Worm (Caenorhabditis elegans) whole organism, late embryonic: ENCODE data around the gene unc-46.

Experiments used
- F13H6.1 ChIP-seq: sonication (generic microtip); optimal IDR thresholded peaks from 2 replicates; lab custom pipeline; 2016; ENCODE audit warnings: missing genetic modification characterization, missing compliant biosample characterization
- K09A11.1 ChIP-seq: sonication (generic microtip); optimal IDR thresholded peaks from 2 replicates; lab custom pipeline; 2017; ENCODE audit warnings: antibody characterized with exemption, mild to moderate bottlenecking, missing genetic modification characterization, missing compliant biosample characterization; ENCODE audit not compliant: insufficient read depth
- ama-1 ChIP-seq: fragments of 150-350 bp; optimal IDR thresholded peaks from 2 replicates; lab custom pipeline; 2014
- ceh-14 ChIP-seq: sonication (generic microtip); optimal IDR thresholded peaks from 2 replicates; lab custom pipeline; 2016; ENCODE audit warnings: missing genotype, missing genetic modification characterization, missing compliant biosample characterization
- che-1 ChIP-seq: sonication (generic microtip); optimal IDR thresholded peaks from 2 replicates; lab custom pipeline; 2016; ENCODE audit warnings: mild to moderate bottlenecking, missing genetic modification characterization, missing compliant biosample characterization
- fkh-6 ChIP-seq: sonication (generic microtip); optimal IDR thresholded peaks from 2 replicates; lab custom pipeline; 2016; ENCODE audit warnings: missing genetic modification characterization, missing compliant biosample characterization
- nfya-1 ChIP-seq: sonication (generic microtip); optimal IDR thresholded peaks from 2 replicates; lab custom pipeline; 2017; ENCODE audit warnings: missing genetic modification characterization, mild to moderate bottlenecking, missing compliant biosample characterization, antibody characterized with exemption, moderate library complexity
- pax-1 ChIP-seq: fragments of 150-350 bp; optimal IDR thresholded peaks from 2 replicates; lab custom pipeline; 2014; ENCODE audit warnings: missing biosample characterization, missing genetic modification characterization
- pha-4 ChIP-seq: fragments of 150-350 bp; optimal IDR thresholded peaks from 2 replicates; lab custom pipeline; 2018; ENCODE audit warnings: missing biosample characterization, missing genetic modification reagents, missing genetic modification characterization
- pqm-1 ChIP-seq: sonication (generic microtip); optimal IDR thresholded peaks from 2 replicates; lab custom pipeline; 2016; ENCODE audit warnings: missing genetic modification characterization, missing compliant biosample characterization
- sox-2 ChIP-seq: fragments of 200-800 bp; sonication (Bioruptor generic); IDR thresholded peaks from 2 replicates; pipeline ENCODE4 v1.3.6; 2022; ENCODE audit warnings: missing genetic modification reagents, missing genetic modification characterization, missing compliant biosample characterization
- unc-86 ChIP-seq: sonication (generic microtip); optimal IDR thresholded peaks from 2 replicates; lab custom pipeline; 2016; ENCODE audit warnings: missing genetic modification characterization, missing compliant biosample characterization

DNA sequence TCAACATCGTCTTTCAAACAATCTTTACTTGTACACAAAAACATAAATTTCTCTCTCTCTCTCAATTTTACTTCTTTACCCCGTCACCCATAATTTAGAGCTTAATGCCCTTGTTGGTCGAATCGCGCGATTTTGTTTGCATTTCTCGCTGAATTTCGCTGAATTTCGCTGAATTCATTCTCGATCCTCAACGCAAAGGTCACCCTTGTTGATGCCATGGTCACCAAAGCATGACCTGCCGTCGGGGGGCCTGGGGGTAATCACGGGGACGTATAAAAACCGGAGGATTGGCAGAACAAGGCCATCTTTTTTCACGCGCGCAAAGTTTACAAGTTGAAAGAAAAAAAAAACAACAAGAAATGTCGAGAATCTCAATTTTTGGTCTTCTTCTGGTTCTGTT, 31.2 kb upstream of the unc-46 start, which contains the start of gene F14F9.8:
- no peak for TF ChIP-seq ama-1 (lab: Kevin White, UChicago)
- no peak for TF ChIP-seq pha-4
- no peak for TF ChIP-seq che-1 (tag; lab: Kevin White, UChicago)
- TF ChIP-seq pqm-1 (tag; lab: Kevin White, UChicago): no peak
- no peak for TF ChIP-seq unc-86 (tag; lab: Kevin White, UChicago)
- no peak for TF ChIP-seq K09A11.1 (tag; lab: Kevin White, UChicago)
- TF ChIP-seq F13H6.1: no peak
- TF ChIP-seq fkh-6 (tag; lab: Kevin White, UChicago): no peak
- no peak for TF ChIP-seq pax-1 (tag; lab: Kevin White, UChicago)
- no peak for TF ChIP-seq nfya-1 (tag; lab: Kevin White, UChicago)
- TF ChIP-seq sox-2 (GFP tag; lab: Robert Waterston, UW): no peak
- no peak for TF ChIP-seq ceh-14 (tag; lab: Kevin White, UChicago)
